Worm (Caenorhabditis elegans): ENCODE measurements around the gene rmif-2.
"Not testable (repeated sequence)": the region's sequence is repeated elsewhere in the genome, so short reads cannot be mapped to it uniquely, and the experiment has no call there.

DNA sequence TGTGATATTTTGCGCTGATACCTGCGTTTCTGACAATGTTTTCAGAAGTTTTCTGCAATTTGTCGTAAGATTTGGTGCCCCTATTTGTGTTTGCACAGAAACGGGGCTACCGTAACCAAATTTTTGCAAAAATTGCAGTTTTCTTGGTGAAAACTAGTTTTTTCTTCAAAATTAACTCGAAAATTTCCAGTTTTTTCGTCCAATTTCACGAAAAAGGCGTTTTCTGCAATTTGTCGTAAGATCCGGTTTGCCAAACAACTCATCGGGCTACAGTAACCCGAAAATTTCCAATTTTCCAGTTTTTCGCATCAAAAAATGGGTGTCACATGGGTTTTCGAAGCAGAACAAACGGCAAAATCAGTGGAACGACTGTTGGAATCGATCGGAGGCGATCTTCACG is 5.1 kb downstream of the rmif-2 start, which contains the start of gene mdt-20:
- TF ChIP-seq ceh-6, ceh-19, fkh-10 (GFP tag; optimal IDR thresholded peaks at IDR 0.05): not testable (repeated sequence)
